Worm (Caenorhabditis elegans): Measurements from ENCODE around the gene htas-1.

DNA sequence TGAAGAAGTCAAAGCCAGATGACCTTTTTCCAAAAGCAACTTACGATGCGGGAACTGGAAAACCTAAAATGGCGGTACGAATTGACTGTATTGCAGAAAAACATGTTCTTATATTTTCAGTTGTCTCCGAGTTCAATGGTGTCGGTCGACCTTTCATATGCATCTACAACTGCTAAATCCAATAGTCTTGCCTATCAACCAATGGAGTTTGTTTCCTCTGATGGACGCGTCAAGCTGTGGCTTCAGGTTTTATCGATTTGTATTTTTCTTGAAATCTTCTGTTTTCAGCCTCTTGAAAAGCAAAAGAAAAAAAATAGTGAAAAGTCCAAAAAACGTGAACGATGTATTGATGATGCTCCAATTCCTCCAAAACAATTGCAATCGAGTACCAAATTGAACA lies 30.9 kb upstream of the htas-1 start:
- no peak for TF ChIP-seq T22C8.4 (GFP tag; IDR thresholded peaks at IDR 0.05)
- no peak for TF ChIP-seq ref-1 (GFP tag; conservative IDR thresholded peaks at IDR 0.05)
- no peak for TF ChIP-seq flt-1 (GFP tag; IDR thresholded peaks at IDR 0.05)
- TF ChIP-seq ztf-29 (GFP tag; IDR thresholded peaks at IDR 0.05): no peak
- no peak for TF ChIP-seq med-1 (GFP tag; optimal IDR thresholded peaks at IDR 0.05; ENCODE audit: insufficient read depth)
- TF ChIP-seq ztf-23 (GFP tag; IDR thresholded peaks at IDR 0.05): no peak
- TF ChIP-seq tab-1 (GFP tag; IDR thresholded peaks at IDR 0.05): no peak
- TF ChIP-seq cog-1 (tag; optimal IDR thresholded peaks at IDR 0.05): no peak
- TF ChIP-seq klf-2 (GFP tag; conservative IDR thresholded peaks at IDR 0.05): no peak
